Fruit fly (Drosophila melanogaster) whole organism, embryonic: ENCODE measurements around the gene mus302.
A peak's percentile ranks its signal among the peaks of the same experiment; 100 is the strongest.

Experiments used
- ATbp ChIP-seq: fragments of 200-800 bp; sonication (Bioruptor generic); optimal IDR thresholded peaks from 2 replicates; lab custom pipeline; 2017; ENCODE audit warnings: missing biosample characterization, mild to moderate bottlenecking, missing genetic modification characterization, missing genetic modification reagents
- Abd-B ChIP-seq: fragments of 200-800 bp; sonication (Bioruptor generic); optimal IDR thresholded peaks from 2 replicates; lab custom pipeline; 2018; ENCODE audit warnings: missing biosample characterization, mild to moderate bottlenecking, missing genetic modification characterization, moderate library complexity
- CG10267 ChIP-seq: fragments of 200-800 bp; sonication (Bioruptor generic); optimal IDR thresholded peaks from 2 replicates; lab custom pipeline; 2018; ENCODE audit warnings: missing biosample characterization, mild to moderate bottlenecking, missing genetic modification characterization, moderate library complexity
- CG10565 ChIP-seq: fragments of 200-800 bp; sonication (Bioruptor generic); optimal IDR thresholded peaks from 3 replicates; lab custom pipeline; 2016; ENCODE audit warnings: missing biosample characterization, mild to moderate bottlenecking, missing genetic modification characterization
- CG10654 ChIP-seq: fragments of 200-800 bp; sonication (Bioruptor generic); optimal IDR thresholded peaks from 2 replicates; lab custom pipeline; 2016; ENCODE audit warnings: missing biosample characterization, missing genetic modification characterization
- CG15696 ChIP-seq: fragments of 200-800 bp; sonication (Bioruptor generic); optimal IDR thresholded peaks from 2 replicates; lab custom pipeline; 2019; ENCODE audit warnings: missing biosample characterization, mild to moderate bottlenecking, missing genetic modification characterization, moderate library complexity
- CG16815 ChIP-seq: fragments of 200-800 bp; sonication (Bioruptor generic); optimal IDR thresholded peaks from 3 replicates; lab custom pipeline; 2017; ENCODE audit warnings: missing biosample characterization, mild to moderate bottlenecking, missing genetic modification characterization
- CG30403 ChIP-seq: fragments of 200-800 bp; sonication (Bioruptor generic); optimal IDR thresholded peaks from 3 replicates; lab custom pipeline; 2016; ENCODE audit warnings: missing biosample characterization, missing genetic modification characterization
- CG33213 ChIP-seq: fragments of 200-800 bp; sonication (Bioruptor generic); optimal IDR thresholded peaks from 3 replicates; lab custom pipeline; 2016; ENCODE audit warnings: missing biosample characterization, missing genetic modification characterization
- CG33557 ChIP-seq: fragments of 200-800 bp; sonication (Bioruptor generic); optimal IDR thresholded peaks from 2 replicates; lab custom pipeline; 2019; ENCODE audit warnings: missing biosample characterization, mild to moderate bottlenecking, missing genetic modification characterization, moderate library complexity
- CG43689 ChIP-seq: fragments of 200-800 bp; sonication (Bioruptor generic); IDR thresholded peaks from 2 replicates; pipeline ENCODE4 v1.3.6; 2022; ENCODE audit warnings: missing biosample characterization, missing genetic modification characterization
- CG4404 ChIP-seq: fragments of 200-800 bp; sonication (Bioruptor generic); IDR thresholded peaks from 2 replicates; pipeline ENCODE4 v1.3.6; 2022; ENCODE audit warnings: missing biosample characterization, missing genetic modification characterization
- CG4854 ChIP-seq: fragments of 200-800 bp; sonication (Bioruptor generic); optimal IDR thresholded peaks from 2 replicates; lab custom pipeline; 2016; ENCODE audit warnings: missing biosample characterization, missing genetic modification characterization, inconsistent platforms
- CG7786 ChIP-seq: fragments of 200-800 bp; sonication (Bioruptor generic); optimal IDR thresholded peaks from 2 replicates; lab custom pipeline; 2016; ENCODE audit warnings: missing biosample characterization, missing genetic modification characterization
- CG7928 ChIP-seq: fragments of 200-800 bp; sonication (Bioruptor generic); optimal IDR thresholded peaks from 2 replicates; lab custom pipeline; 2017; ENCODE audit warnings: missing biosample characterization, mild to moderate bottlenecking, missing genetic modification characterization
- CG8281 ChIP-seq: fragments of 200-800 bp; sonication (Bioruptor generic); optimal IDR thresholded peaks from 2 replicates; lab custom pipeline; 2018; ENCODE audit warnings: missing biosample characterization, mild to moderate bottlenecking, missing genetic modification characterization, moderate library complexity
- CG9727 ChIP-seq: fragments of 200-800 bp; sonication (Bioruptor generic); optimal IDR thresholded peaks from 3 replicates; lab custom pipeline; 2017; ENCODE audit warnings: missing biosample characterization, mild to moderate bottlenecking, missing genetic modification characterization
- CkIIα-i1 ChIP-seq: fragments of 200-800 bp; sonication (Bioruptor generic); IDR thresholded peaks from 2 replicates; pipeline ENCODE4 v1.3.6; 2022; ENCODE audit warnings: missing biosample characterization, missing genetic modification characterization
- Hand ChIP-seq: fragments of 200-800 bp; sonication (Bioruptor generic); optimal IDR thresholded peaks from 2 replicates; lab custom pipeline; 2017; ENCODE audit warnings: mild to moderate bottlenecking, missing biosample characterization, missing genetic modification reagents, missing genetic modification characterization
- NC2β ChIP-seq: fragments of 200-800 bp; sonication (Bioruptor generic); optimal IDR thresholded peaks from 2 replicates; lab custom pipeline; 2016; ENCODE audit warnings: missing biosample characterization, missing genetic modification characterization
- Oli ChIP-seq: fragments of 200-800 bp; sonication (Bioruptor generic); optimal IDR thresholded peaks from 2 replicates; lab custom pipeline; 2018; ENCODE audit warnings: missing biosample characterization, mild to moderate bottlenecking, missing genetic modification characterization, moderate library complexity
- Sin3A ChIP-seq: fragments of >200 bp; optimal IDR thresholded peaks from 2 replicates; lab custom pipeline; 2018
- Sox100B ChIP-seq: fragments of 200-800 bp; sonication (Bioruptor generic); optimal IDR thresholded peaks from 3 replicates; lab custom pipeline; 2018; ENCODE audit warnings: missing biosample characterization, mild to moderate bottlenecking, missing genetic modification characterization
- Tbp ChIP-seq: fragments of >200 bp; optimal IDR thresholded peaks from 2 replicates; lab custom pipeline; 2018; ENCODE audit warnings: missing biosample characterization, missing genetic modification characterization
- Usf ChIP-seq: fragments of 200-800 bp; sonication (Bioruptor generic); optimal IDR thresholded peaks from 2 replicates; lab custom pipeline; 2017; ENCODE audit warnings: missing genotype, missing biosample characterization, missing genetic modification characterization
- bab2 ChIP-seq: fragments of 200-800 bp; sonication (Bioruptor generic); optimal IDR thresholded peaks from 2 replicates; lab custom pipeline; 2016; ENCODE audit warnings: missing biosample characterization, missing genetic modification characterization
- bbx ChIP-seq: fragments of 200-800 bp; sonication (Bioruptor generic); IDR thresholded peaks from 2 replicates; pipeline ENCODE4 v1.3.6; 2022; ENCODE audit warnings: missing biosample characterization, missing genetic modification characterization; ENCODE audit not compliant: partially characterized antibody
- bcd ChIP-seq: fragments of 200-800 bp; sonication (Bioruptor generic); optimal IDR thresholded peaks from 2 replicates; lab custom pipeline; 2017; ENCODE audit warnings: missing biosample characterization, mild to moderate bottlenecking, missing genetic modification characterization
- croc ChIP-seq: fragments of 200-800 bp; sonication (Bioruptor generic); conservative IDR thresholded peaks from 3 replicates; pipeline ENCODE4 v1.3.6; 2022; ENCODE audit warnings: missing biosample characterization, missing genetic modification characterization
- crol ChIP-seq: fragments of 200-800 bp; sonication (Bioruptor generic); IDR thresholded peaks from 2 replicates; pipeline ENCODE4 v1.3.6; 2022; ENCODE audit warnings: missing biosample characterization, missing genetic modification characterization
- dimm ChIP-seq: fragments of 200-800 bp; sonication (Bioruptor generic); IDR thresholded peaks from 2 replicates; pipeline ENCODE4 v1.3.6; 2022; ENCODE audit warnings: missing biosample characterization, missing genetic modification characterization
- eyg ChIP-seq: fragments of 200-800 bp; sonication (Bioruptor generic); optimal IDR thresholded peaks from 3 replicates; lab custom pipeline; 2016; ENCODE audit warnings: missing biosample characterization, missing genetic modification characterization
- fd3F ChIP-seq: fragments of 200-800 bp; sonication (Bioruptor generic); optimal IDR thresholded peaks from 2 replicates; lab custom pipeline; 2018; ENCODE audit warnings: missing biosample characterization, mild to moderate bottlenecking, missing genetic modification characterization, moderate library complexity
- gsb ChIP-seq: fragments of 200-800 bp; sonication (Bioruptor generic); IDR thresholded peaks from 2 replicates; pipeline ENCODE4 v1.3.6; 2022; ENCODE audit warnings: missing biosample characterization, missing genetic modification characterization
- hbn ChIP-seq: fragments of 200-800 bp; sonication (Bioruptor generic); IDR thresholded peaks from 2 replicates; pipeline ENCODE4 v1.3.6; 2022; ENCODE audit warnings: missing biosample characterization, missing genetic modification characterization; ENCODE audit not compliant: partially characterized antibody
- kay ChIP-seq: fragments of 200-800 bp; sonication (Bioruptor generic); optimal IDR thresholded peaks from 2 replicates; lab custom pipeline; 2016; ENCODE audit warnings: missing biosample characterization, missing genetic modification characterization
- ken ChIP-seq: fragments of 200-800 bp; sonication (Bioruptor generic); IDR thresholded peaks from 3 replicates; pipeline ENCODE4 v1.3.6; 2022; ENCODE audit warnings: missing biosample characterization, missing genetic modification characterization
- nerfin-1 ChIP-seq: fragments of 200-800 bp; sonication (Bioruptor generic); optimal IDR thresholded peaks from 3 replicates; lab custom pipeline; 2019; ENCODE audit warnings: missing biosample characterization, mild to moderate bottlenecking, missing genetic modification characterization, moderate library complexity
- pb ChIP-seq: fragments of 200-800 bp; sonication (Bioruptor generic); optimal IDR thresholded peaks from 3 replicates; lab custom pipeline; 2016; ENCODE audit warnings: missing biosample characterization, missing genetic modification characterization
- prd ChIP-seq, 3 experiments: fragments of >200 bp in 2 of 3; fragments of 200-800 bp in 1 of 3; sonication (Bioruptor generic) in 1 of 3; optimal IDR thresholded peaks in 2 of 3; IDR thresholded peaks in 1 of 3; 2 replicates in 2 of 3; 3 replicates in 1 of 3; pipeline versions ENCODE4 v1.3.6 to Lab custom; 2017 to 2022; ENCODE audit warnings: missing biosample characterization in 1 of 3, missing genetic modification characterization in 1 of 3
- salm ChIP-seq: fragments of 200-800 bp; sonication (Bioruptor generic); optimal IDR thresholded peaks from 2 replicates; lab custom pipeline; 2018; ENCODE audit warnings: missing biosample characterization, mild to moderate bottlenecking, missing genetic modification characterization
- sc ChIP-seq, 3 experiments: fragments of >200 bp in 2 of 3; fragments of 200-800 bp in 1 of 3; sonication (Bioruptor generic) in 1 of 3; optimal IDR thresholded peaks; 2 replicates in 2 of 3; 3 replicates in 1 of 3; lab custom pipeline; 2017; ENCODE audit warnings: mild to moderate bottlenecking in 1 of 3, missing biosample characterization in 1 of 3, missing genetic modification characterization in 1 of 3, missing genetic modification reagents in 1 of 3
- shn ChIP-seq: fragments of 200-800 bp; sonication (Bioruptor generic); optimal IDR thresholded peaks from 3 replicates; lab custom pipeline; 2016; ENCODE audit warnings: missing biosample characterization, missing genetic modification characterization
- slbo ChIP-seq: fragments of 200-800 bp; sonication (Bioruptor generic); IDR thresholded peaks from 2 replicates; pipeline ENCODE4 v1.3.6; 2022; ENCODE audit warnings: missing biosample characterization, missing genetic modification characterization
- stc ChIP-seq: fragments of 200-800 bp; sonication (Bioruptor generic); IDR thresholded peaks from 2 replicates; pipeline ENCODE4 v1.3.6; 2022; ENCODE audit warnings: missing biosample characterization, missing genetic modification characterization
- trem ChIP-seq: fragments of 200-800 bp; optimal IDR thresholded peaks from 3 replicates; lab custom pipeline; 2019; ENCODE audit warnings: missing biosample characterization, mild to moderate bottlenecking, missing genetic modification characterization, moderate library complexity
- twi ChIP-seq: fragments of 200-800 bp; optimal IDR thresholded peaks from 2 replicates; lab custom pipeline; 2019; ENCODE audit warnings: missing biosample characterization, mild to moderate bottlenecking, missing genetic modification characterization, moderate library complexity
- wdn ChIP-seq: fragments of 200-800 bp; sonication (Bioruptor generic); IDR thresholded peaks from 2 replicates; pipeline ENCODE4 v1.3.6; 2022; ENCODE audit warnings: missing biosample characterization, missing genetic modification characterization
- yki ChIP-seq: fragments of >200 bp; optimal IDR thresholded peaks from 3 replicates; lab custom pipeline; 2018
- zf30C ChIP-seq: fragments of 200-800 bp; sonication (Bioruptor generic); optimal IDR thresholded peaks from 3 replicates; lab custom pipeline; 2018; ENCODE audit warnings: missing biosample characterization, mild to moderate bottlenecking, missing genetic modification characterization

The mus302 gene

dm6 chr3L:16782218-16782763, 2.8 kb upstream of the mus302 start (continued):
- TF ChIP-seq slbo (peak; percentile 70), CG4854 (GFP tag; lab: Kevin White, UChicago) (peak; percentile 59), ken (GFP tag; lab: Robert Waterston, UW) (peak; percentile 75), trem (tag; lab: Kevin White, UChicago) (peak; percentile 68), gsb (GFP tag; lab: Robert Waterston, UW) (peak; percentile 56; the same call in 1 of the 2 replicates), CG7928 (GFP tag; lab: Kevin White, UChicago) (no peak), salm (tag; lab: Kevin White, UChicago) (peak; percentile 61), crol (no peak), CG30403 (GFP tag; lab: Kevin White, UChicago) (peak; percentile 71), CG4404 (peak; percentile 65), kay (GFP tag; lab: Kevin White, UChicago) (peak; percentile 52), prd (optimal IDR thresholded peaks at IDR 0.05; lab: Kevin White, UChicago) (no peak), prd (GFP tag; IDR thresholded peaks at IDR 0.05; lab: Robert Waterston, UW) (peak; percentile 80), CG9727 (GFP tag; lab: Kevin White, UChicago) (peak; percentile 80), Abd-B (GFP tag; lab: Kevin White, UChicago) (peak; percentile 54), CG10267 (tag; lab: Kevin White, UChicago) (peak; percentile 77), bab2 (GFP tag; lab: Kevin White, UChicago) (peak; percentile 83), CG33557 (GFP tag; lab: Kevin White, UChicago) (no peak), Sox100B (no peak), Tbp (GFP tag; lab: Kevin White, UChicago) (no peak), Oli (peak; percentile 81), bbx (no peak), CG10654 (GFP tag; lab: Kevin White, UChicago) (peak; percentile 48), bcd (GFP tag; lab: Kevin White, UChicago) (peak; percentile 75), CkIIα-i1 (no peak), yki (no peak), CG43689 (GFP tag; lab: Robert Waterston, UW) (no peak), twi (tag; lab: Kevin White, UChicago) (no peak), shn (GFP tag; lab: Kevin White, UChicago) (peak; percentile 18), sc (optimal IDR thresholded peaks at IDR 0.05; lab: Kevin White, UChicago) (no peak), sc (GFP tag; optimal IDR thresholded peaks at IDR 0.05; lab: Kevin White, UChicago) (peak; percentile 45), dimm (no peak), nerfin-1 (tag; lab: Kevin White, UChicago) (peak; percentile 52), CG10565 (GFP tag; lab: Kevin White, UChicago) (peak; percentile 40), NC2β (GFP tag; lab: Kevin White, UChicago) (peak; percentile 67), CG8281 (no peak), wdn (no peak), eyg (GFP tag; lab: Kevin White, UChicago) (peak; percentile 24), pb (GFP tag; lab: Kevin White, UChicago) (no peak), CG15696 (tag; lab: Kevin White, UChicago) (peak; percentile 29), CG33213 (peak; percentile 18), croc (peak; percentile 58; the same call in 2 of the 3 replicates), Usf (GFP tag; lab: Kevin White, UChicago) (no peak), Hand (peak; percentile 13), Sin3A (lab: Kevin White, UChicago) (no peak), CG7786 (GFP tag; lab: Kevin White, UChicago) (peak; percentile 39), CG16815 (GFP tag; lab: Kevin White, UChicago) (peak; percentile 60), stc (GFP tag; lab: Robert Waterston, UW) (peak; percentile 76), ATbp (GFP tag; lab: Kevin White, UChicago) (peak; percentile 76), fd3F (GFP tag; lab: Kevin White, UChicago) (peak; percentile 49), zf30C (GFP tag; lab: Kevin White, UChicago) (no peak), hbn (GFP tag; lab: Robert Waterston, UW) (no peak)
